Fruit fly (Drosophila melanogaster) whole organism, embryonic: ENCODE measurements around the gene asun.

Source experiments
- Atf3 ChIP-seq: fragments of 200-800 bp; sonication (Bioruptor generic); optimal IDR thresholded peaks from 3 replicates; lab custom pipeline; 2016; ENCODE audit warnings: missing biosample characterization, missing genetic modification characterization
- B-H2 ChIP-seq: fragments of 200-800 bp; sonication (Bioruptor generic); optimal IDR thresholded peaks from 2 replicates; lab custom pipeline; 2018; ENCODE audit warnings: missing biosample characterization, mild to moderate bottlenecking, missing genetic modification characterization
- BEAF-32 ChIP-seq: fragments of 200-800 bp; sonication (Bioruptor generic); optimal IDR thresholded peaks from 3 replicates; lab custom pipeline; 2017; ENCODE audit warnings: missing biosample characterization, missing genetic modification characterization, mild to moderate bottlenecking, moderate library complexity, missing genetic modification reagents
- Bdp1 ChIP-seq: fragments of 200-800 bp; sonication (Bioruptor generic); optimal IDR thresholded peaks from 3 replicates; lab custom pipeline; 2016; ENCODE audit warnings: missing biosample characterization, missing genetic modification characterization
- CG14014 ChIP-seq: fragments of 200-800 bp; sonication (Bioruptor generic); IDR thresholded peaks from 2 replicates; pipeline ENCODE4 v1.3.6; 2022; ENCODE audit warnings: missing biosample characterization, missing genetic modification characterization
- CG15514 ChIP-seq: fragments of 200-800 bp; sonication (Bioruptor generic); optimal IDR thresholded peaks from 3 replicates; lab custom pipeline; 2017; ENCODE audit warnings: missing biosample characterization, missing genetic modification characterization, mild to moderate bottlenecking, moderate library complexity, missing genetic modification reagents
- CG17328 ChIP-seq: fragments of 200-800 bp; sonication (Bioruptor generic); IDR thresholded peaks from 2 replicates; pipeline ENCODE4 v1.3.6; 2022; ENCODE audit warnings: missing biosample characterization, missing genetic modification characterization
- CG17802 ChIP-seq: fragments of 200-800 bp; sonication (Bioruptor generic); optimal IDR thresholded peaks from 2 replicates; lab custom pipeline; 2018; ENCODE audit warnings: missing biosample characterization, mild to moderate bottlenecking, missing genetic modification characterization, moderate library complexity
- CG31365 ChIP-seq: fragments of 200-800 bp; sonication (Bioruptor generic); optimal IDR thresholded peaks from 2 replicates; lab custom pipeline; 2018; ENCODE audit warnings: missing biosample characterization, mild to moderate bottlenecking, missing genetic modification characterization
- CG31388 ChIP-seq: fragments of 200-800 bp; sonication (Bioruptor generic); optimal IDR thresholded peaks from 2 replicates; lab custom pipeline; 2016; ENCODE audit warnings: missing biosample characterization, missing genetic modification characterization
- CG7839 ChIP-seq: fragments of 200-800 bp; sonication (Bioruptor generic); optimal IDR thresholded peaks from 3 replicates; lab custom pipeline; 2018; ENCODE audit warnings: missing biosample characterization, mild to moderate bottlenecking, missing genetic modification characterization, moderate library complexity
- CG8359 ChIP-seq: fragments of 200-800 bp; sonication (Bioruptor generic); optimal IDR thresholded peaks from 2 replicates; lab custom pipeline; 2017; ENCODE audit warnings: missing biosample characterization, mild to moderate bottlenecking, missing genetic modification characterization, borderline replicate concordance
- ERR ChIP-seq: fragments of 200-800 bp; sonication (Bioruptor generic); optimal IDR thresholded peaks from 2 replicates; lab custom pipeline; 2016; ENCODE audit warnings: missing biosample characterization, missing genetic modification characterization
- Elba2 ChIP-seq: fragments of 200-800 bp; sonication (Bioruptor generic); optimal IDR thresholded peaks from 3 replicates; lab custom pipeline; 2016; ENCODE audit warnings: missing biosample characterization, missing genetic modification characterization
- Gug ChIP-seq: fragments of 200-800 bp; sonication (Bioruptor generic); IDR thresholded peaks from 4 replicates; pipeline ENCODE4 v1.3.6; 2022; ENCODE audit warnings: missing biosample characterization, missing genetic modification characterization
- HmgZ ChIP-seq: fragments of 200-800 bp; sonication (Bioruptor generic); optimal IDR thresholded peaks from 2 replicates; lab custom pipeline; 2018; ENCODE audit warnings: missing biosample characterization, mild to moderate bottlenecking, missing genetic modification characterization
- Med ChIP-seq: fragments of 200-800 bp; sonication (Bioruptor generic); peaks from one replicate; lab custom pipeline; 2016; ENCODE audit warnings: missing biosample characterization, missing genetic modification characterization, mild to moderate bottlenecking, inconsistent platforms, moderate library complexity
- Pdp1 ChIP-seq, 2 experiments: fragments of 200-800 bp; sonication (Bioruptor generic); optimal IDR thresholded peaks; 3 replicates each; lab custom pipeline; 2016; ENCODE audit warnings: missing biosample characterization in 2 of 2, missing genetic modification characterization in 2 of 2, mild to moderate bottlenecking in 1 of 2, moderate library complexity in 1 of 2
- Ptx1 ChIP-seq: fragments of 200-800 bp; sonication (Bioruptor generic); IDR thresholded peaks from 2 replicates; pipeline ENCODE4 v1.3.6; 2022; ENCODE audit warnings: missing biosample characterization, missing genetic modification characterization
- Spps ChIP-seq: fragments of 200-800 bp; sonication (Bioruptor generic); optimal IDR thresholded peaks from 2 replicates; lab custom pipeline; 2018; ENCODE audit warnings: missing biosample characterization, mild to moderate bottlenecking, missing genetic modification characterization
- Sry-δ ChIP-seq: fragments of 200-800 bp; sonication (Bioruptor generic); optimal IDR thresholded peaks from 2 replicates; lab custom pipeline; 2016; ENCODE audit warnings: missing biosample characterization, missing genetic modification characterization
- Stat92E ChIP-seq, 3 experiments: fragments of >200 bp in 2 of 3; fragments of 200-800 bp in 1 of 3; sonication (Bioruptor generic) in 1 of 3; optimal IDR thresholded peaks; 2 replicates each; lab custom pipeline; 2017 to 2019; ENCODE audit warnings: missing biosample characterization in 3 of 3, missing genetic modification characterization in 3 of 3, mild to moderate bottlenecking in 1 of 3, moderate library complexity in 1 of 3
- Tbp ChIP-seq: fragments of >200 bp; optimal IDR thresholded peaks from 2 replicates; lab custom pipeline; 2018; ENCODE audit warnings: missing biosample characterization, missing genetic modification characterization
- abd-A ChIP-seq: fragments of 200-800 bp; sonication (Bioruptor generic); optimal IDR thresholded peaks from 3 replicates; lab custom pipeline; 2019; ENCODE audit warnings: missing biosample characterization, mild to moderate bottlenecking, missing genetic modification characterization, moderate library complexity
- ac ChIP-seq: fragments of 200-800 bp; sonication (Bioruptor generic); optimal IDR thresholded peaks from 3 replicates; lab custom pipeline; 2017; ENCODE audit warnings: missing biosample characterization, mild to moderate bottlenecking, missing genetic modification characterization
- ase ChIP-seq: fragments of 200-800 bp; sonication (Bioruptor generic); IDR thresholded peaks from 3 replicates; pipeline ENCODE4 v1.3.6; 2022; ENCODE audit warnings: missing biosample characterization, missing genetic modification characterization
- bigmax ChIP-seq: fragments of 200-800 bp; sonication (Bioruptor generic); optimal IDR thresholded peaks from 2 replicates; lab custom pipeline; 2018; ENCODE audit warnings: missing biosample characterization, mild to moderate bottlenecking, missing genetic modification characterization
- caup ChIP-seq: fragments of 200-800 bp; sonication (Bioruptor generic); optimal IDR thresholded peaks from 3 replicates; lab custom pipeline; 2017; ENCODE audit warnings: missing biosample characterization, mild to moderate bottlenecking, missing genetic modification characterization, moderate library complexity; ENCODE audit not compliant: severe bottlenecking
- crp ChIP-seq, 2 experiments: fragments of 200-800 bp; sonication (Bioruptor generic); optimal IDR thresholded peaks; 2 replicates in 1 of 2; 3 replicates in 1 of 2; lab custom pipeline; 2017; ENCODE audit warnings: missing biosample characterization in 2 of 2, missing genetic modification characterization in 2 of 2, mild to moderate bottlenecking in 1 of 2, moderate library complexity in 1 of 2
- dmrt99B ChIP-seq: fragments of 200-800 bp; sonication (Bioruptor generic); optimal IDR thresholded peaks from 2 replicates; lab custom pipeline; 2018; ENCODE audit warnings: missing biosample characterization, mild to moderate bottlenecking, missing genetic modification characterization, moderate library complexity
- ftz-f1 ChIP-seq: fragments of 200-800 bp; sonication (Bioruptor generic); optimal IDR thresholded peaks from 2 replicates; lab custom pipeline; 2016; ENCODE audit warnings: missing biosample characterization, missing genetic modification characterization
- h ChIP-seq: fragments of >200 bp; optimal IDR thresholded peaks from 2 replicates; lab custom pipeline; 2017
- kay ChIP-seq: fragments of 200-800 bp; sonication (Bioruptor generic); optimal IDR thresholded peaks from 2 replicates; lab custom pipeline; 2016; ENCODE audit warnings: missing biosample characterization, missing genetic modification characterization
- klu ChIP-seq: fragments of 200-800 bp; sonication (Bioruptor generic); IDR thresholded peaks from 2 replicates; pipeline ENCODE4 v1.3.6; 2022; ENCODE audit warnings: missing biosample characterization, missing genetic modification characterization
- lilli ChIP-seq: fragments of 200-800 bp; sonication (Bioruptor generic); optimal IDR thresholded peaks from 3 replicates; lab custom pipeline; 2016; ENCODE audit warnings: missing biosample characterization, missing genetic modification characterization
- lmd ChIP-seq: fragments of 200-800 bp; sonication (Bioruptor generic); IDR thresholded peaks from 2 replicates; pipeline ENCODE4 v1.3.6; 2022; ENCODE audit warnings: missing biosample characterization, missing genetic modification characterization
- ranshi ChIP-seq: fragments of 200-800 bp; sonication (Bioruptor generic); IDR thresholded peaks from 2 replicates; pipeline ENCODE4 v1.3.6; 2022; ENCODE audit warnings: missing biosample characterization, missing genetic modification characterization
- row ChIP-seq: fragments of 200-800 bp; sonication (Bioruptor generic); IDR thresholded peaks from 3 replicates; pipeline ENCODE4 v1.3.6; 2022; ENCODE audit warnings: missing biosample characterization, missing genetic modification characterization
- seq ChIP-seq: fragments of 200-800 bp; sonication (Bioruptor generic); IDR thresholded peaks from 2 replicates; pipeline ENCODE4 v1.3.6; 2022; ENCODE audit warnings: missing biosample characterization, missing genetic modification characterization
- tna ChIP-seq: fragments of 200-800 bp; sonication (Bioruptor generic); IDR thresholded peaks from 2 replicates; pipeline ENCODE4 v1.3.6; 2022; ENCODE audit warnings: missing biosample characterization, missing genetic modification characterization; ENCODE audit not compliant: partially characterized antibody
- vvl ChIP-seq: fragments of 200-800 bp; sonication (Bioruptor generic); IDR thresholded peaks from 2 replicates; pipeline ENCODE4 v1.3.6; 2022; ENCODE audit warnings: missing biosample characterization, missing genetic modification characterization
- wor ChIP-seq: fragments of 200-800 bp; sonication (Bioruptor generic); IDR thresholded peaks from 2 replicates; pipeline ENCODE4 v1.3.6; 2022; ENCODE audit warnings: missing biosample characterization, missing genetic modification characterization
- z ChIP-seq: fragments of 200-800 bp; sonication (Bioruptor generic); IDR thresholded peaks from 3 replicates; pipeline ENCODE4 v1.3.6; 2022; ENCODE audit warnings: missing biosample characterization, missing genetic modification characterization

Gene asun

dm6 chr3R:16305185-16305989 is 41.3 kb downstream of the asun start, which contains the start of gene Zip89B (continued):
- TF ChIP-seq crp (GFP tag; optimal IDR thresholded peaks at IDR 0.05; lab: Kevin White, UChicago) (no peak), lmd (no peak), CG31365 (tag; lab: Kevin White, UChicago) (peak; percentile 72), tna (GFP tag; lab: Robert Waterston, UW) (no peak; the same call in 1 of the 2 replicates), HmgZ (tag; lab: Kevin White, UChicago) (peak; percentile 46), seq (GFP tag; lab: Robert Waterston, UW) (no peak), CG15514 (GFP tag; lab: Kevin White, UChicago) (peak; percentile 14), Ptx1 (GFP tag; lab: Robert Waterston, UW) (no peak), Med (GFP tag; lab: Kevin White, UChicago) (peak; percentile 76), row (GFP tag; lab: Robert Waterston, UW) (no peak; the same call in 2 of the 3 replicates), ranshi (GFP tag; lab: Robert Waterston, UW) (no peak; the same call in 1 of the 2 replicates), z (GFP tag; lab: Robert Waterston, UW) (no peak), Pdp1 (GFP tag; optimal IDR thresholded peaks at IDR 0.05; lab: Kevin White, UChicago) (peak in 1 of 2 experiments; percentile 56), CG7839 (tag; lab: Kevin White, UChicago) (no peak), Gug (no peak), wor (no peak), Elba2 (GFP tag; lab: Kevin White, UChicago) (no peak), CG8359 (GFP tag; lab: Kevin White, UChicago) (no peak), BEAF-32 (peak; percentile 4), caup (GFP tag; lab: Kevin White, UChicago) (peak; percentile 16), Stat92E (GFP tag; optimal IDR thresholded peaks at IDR 0.05; lab: Kevin White, UChicago) (no peak), bigmax (GFP tag; lab: Kevin White, UChicago) (no peak), ase (GFP tag; lab: Robert Waterston, UW) (no peak), Tbp (GFP tag; lab: Kevin White, UChicago) (no peak), ftz-f1 (GFP tag; lab: Kevin White, UChicago) (peak; percentile 58), ERR (GFP tag; lab: Kevin White, UChicago) (no peak), Sry-δ (GFP tag; lab: Kevin White, UChicago) (no peak), CG17802 (tag; lab: Kevin White, UChicago) (no peak), CG31388 (GFP tag; lab: Kevin White, UChicago) (no peak), Atf3 (GFP tag; lab: Kevin White, UChicago) (no peak), vvl (GFP tag; lab: Robert Waterston, UW) (no peak; the same call in 1 of the 2 replicates), kay (GFP tag; lab: Kevin White, UChicago) (no peak), Bdp1 (GFP tag; lab: Kevin White, UChicago) (no peak), CG17328 (GFP tag; lab: Robert Waterston, UW) (no peak), abd-A (tag; lab: Kevin White, UChicago) (no peak), klu (GFP tag; lab: Robert Waterston, UW) (no peak), lilli (GFP tag; lab: Kevin White, UChicago) (no peak), CG14014 (0 out of 2 replicates have a peak, but pooled peaks have one; percentile 25), Spps (tag; lab: Kevin White, UChicago) (no peak), B-H2 (GFP tag; lab: Kevin White, UChicago) (peak; percentile 17), ac (GFP tag; lab: Kevin White, UChicago) (no peak), dmrt99B (tag; lab: Kevin White, UChicago) (no peak), h (no peak)
